Worm (Caenorhabditis elegans): ENCODE data around the gene F16G10.7.

DNA sequence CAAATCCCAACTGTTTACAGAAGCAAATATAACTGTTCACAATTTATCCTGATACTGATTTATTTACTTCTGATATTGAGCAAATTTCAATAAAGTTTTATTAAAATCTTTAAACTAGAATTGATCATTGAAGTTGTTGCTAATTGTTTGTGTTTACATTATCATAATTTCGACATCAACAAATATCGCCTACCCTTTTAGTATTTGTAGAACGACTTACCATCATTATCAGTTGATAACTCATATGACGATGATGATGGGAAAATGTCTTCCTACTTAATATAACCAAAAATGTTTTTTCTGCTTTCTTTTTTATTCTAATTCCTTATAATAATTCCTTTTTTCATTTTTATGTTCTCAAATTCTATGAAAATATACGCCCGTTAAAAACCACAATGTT lies 40.6 kb upstream of the F16G10.7 start:
- TF ChIP-seq lin-13 (tag; optimal IDR thresholded peaks at IDR 0.05) (no peak), nhr-12 (tag; optimal IDR thresholded peaks at IDR 0.05) (no peak), ceh-39 (tag; optimal IDR thresholded peaks at IDR 0.05) (no peak), ces-1 (GFP tag; optimal IDR thresholded peaks at IDR 0.05) (no peak), nhr-28 (tag; optimal IDR thresholded peaks at IDR 0.05) (no peak), elt-1 (tag; optimal IDR thresholded peaks at IDR 0.05; ENCODE audit: borderline replicate concordance, insufficient read depth) (no peak), zip-8 (tag; optimal IDR thresholded peaks at IDR 0.05) (no peak)

Data from whole organism, mixed stage, embryonic.